Fruit fly (Drosophila melanogaster): ENCODE results near the gene CG4477.

CG4477 gene

DNA sequence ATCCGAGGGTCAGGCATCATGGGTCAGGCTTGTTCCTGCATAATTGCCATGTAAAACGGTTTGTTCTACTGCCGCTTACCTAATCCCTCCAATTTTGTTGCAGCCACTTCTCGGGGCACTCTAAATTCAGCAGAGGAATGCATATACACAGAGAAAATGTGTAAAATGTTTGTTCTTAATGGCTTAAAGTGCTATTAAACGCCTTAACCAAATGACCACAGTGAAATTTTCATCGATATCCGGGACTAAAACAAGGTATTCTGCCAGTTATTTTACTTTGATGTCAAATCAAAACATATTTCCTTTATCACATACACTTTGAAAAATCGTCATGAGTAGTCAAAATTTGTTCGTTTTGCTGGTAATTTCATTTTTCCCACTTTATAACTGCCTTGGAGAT, at the start of gene CG4477:
TSS of gene CG4477 (plus strand) at position 301 of the 400 bp plus-strand sequence.
- TF ChIP-seq Jra (GFP tag; optimal IDR thresholded peaks at IDR 0.05) (no peak), Hr78 (GFP tag; optimal IDR thresholded peaks at IDR 0.05) (no peak), Hnf4 (GFP tag; optimal IDR thresholded peaks at IDR 0.05) (no peak), pan (optimal IDR thresholded peaks at IDR 0.05) (no peak), lola (GFP tag; optimal IDR thresholded peaks at IDR 0.05) (no peak), CG32264 (GFP tag; optimal IDR thresholded peaks at IDR 0.05) (no peak), sage (GFP tag; optimal IDR thresholded peaks at IDR 0.05) (no peak), br (GFP tag; optimal IDR thresholded peaks at IDR 0.05) (no peak), dsf (GFP tag; optimal IDR thresholded peaks at IDR 0.05; ENCODE audit: borderline replicate concordance) (no peak), ey (GFP tag; optimal IDR thresholded peaks at IDR 0.05) (no peak), Dfd (GFP tag; optimal IDR thresholded peaks at IDR 0.05) (no peak), jim (GFP tag; optimal IDR thresholded peaks at IDR 0.05) (no peak)

DNA sequence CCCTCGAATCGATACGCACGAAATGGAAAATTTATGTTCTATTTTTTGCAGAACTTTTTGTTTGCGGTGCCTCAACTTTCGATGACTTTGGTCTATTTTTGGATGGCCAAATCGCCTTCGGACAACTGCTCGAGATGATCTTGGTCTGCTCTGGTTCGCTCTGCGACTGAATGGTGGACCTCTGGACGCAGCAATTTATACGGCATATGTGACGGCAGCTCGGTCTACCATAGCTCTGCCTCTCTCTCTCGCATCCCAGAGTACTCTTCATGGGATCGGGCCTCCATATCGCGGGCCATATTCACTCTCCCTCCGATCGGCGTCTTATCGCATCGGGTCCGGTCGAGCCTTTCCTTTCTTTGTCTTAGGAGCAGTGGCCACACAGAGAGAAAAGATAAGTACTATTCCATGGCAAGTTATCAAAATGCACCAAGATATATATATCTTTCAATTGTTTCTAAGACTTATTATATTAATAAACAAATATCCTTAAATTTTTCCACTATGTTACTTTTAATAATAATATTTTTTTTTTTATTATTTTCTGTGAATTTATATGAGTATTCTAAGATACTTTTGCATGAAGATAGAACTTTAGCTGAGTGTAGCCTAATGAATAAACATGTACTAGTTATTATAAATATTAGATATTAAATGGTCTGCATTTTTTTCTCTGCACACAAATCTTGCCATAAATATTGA, 41.2 kb upstream of the CG4477 start, which contains the start of gene Slc45-1:
TSS of gene Slc45-1 (minus strand) at position 150 of the 702 bp plus-strand sequence.
- TF ChIP-seq HLH106 (tag; optimal IDR thresholded peaks at IDR 0.05), result peak; percentile 2
- no peak for TF ChIP-seq pan (optimal IDR thresholded peaks at IDR 0.05)
- TF ChIP-seq dl (GFP tag; optimal IDR thresholded peaks at IDR 0.05; ENCODE audit: insufficient read depth in 1 of 2, partially characterized antibody in 2 of 2), result peak; percentile 43 to 54
- no peak for TF ChIP-seq Hr83 (GFP tag; optimal IDR thresholded peaks at IDR 0.05; ENCODE audit: poor library complexity, severe bottlenecking)
- peak; percentile 11 for TF ChIP-seq Sp1 (GFP tag; optimal IDR thresholded peaks at IDR 0.05)
- no peak for TF ChIP-seq Myc (optimal IDR thresholded peaks at IDR 0.05)
- TF ChIP-seq CG32264 (GFP tag; optimal IDR thresholded peaks at IDR 0.05), result no peak
- TF ChIP-seq foxo (GFP tag; optimal IDR thresholded peaks at IDR 0.05), result peak in 1 of 2 experiments; percentile 11
- TF ChIP-seq jim (GFP tag; optimal IDR thresholded peaks at IDR 0.05), result no peak
- TF ChIP-seq tai (GFP tag; optimal IDR thresholded peaks at IDR 0.05), result no peak
- no peak for TF ChIP-seq usp (GFP tag; optimal IDR thresholded peaks at IDR 0.05)
- TF ChIP-seq Mio (GFP tag; optimal IDR thresholded peaks at IDR 0.05), result no peak
- TF ChIP-seq lola (GFP tag; optimal IDR thresholded peaks at IDR 0.05), result no peak
- no peak for TF ChIP-seq N (GFP tag; optimal IDR thresholded peaks at IDR 0.05)

DNA sequence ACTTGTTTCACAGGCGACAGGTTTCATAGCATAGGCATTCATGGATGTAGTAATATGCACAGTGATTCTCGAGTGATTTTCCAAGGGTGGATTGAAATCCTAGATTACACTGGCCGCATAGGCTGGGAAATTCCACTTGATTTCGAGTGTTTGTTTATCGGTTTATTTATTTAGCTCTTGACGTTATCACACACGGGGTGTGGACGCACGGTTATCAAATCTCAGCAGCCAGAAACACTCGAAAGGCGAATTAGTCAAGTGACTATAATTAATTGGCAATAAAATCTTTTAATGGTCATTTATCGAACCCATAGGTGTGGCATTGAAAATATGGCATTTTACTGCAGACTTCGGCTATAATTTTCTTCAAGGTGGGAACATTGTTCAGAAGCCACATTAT, 40.4 kb upstream of the CG4477 start:
- no peak for TF ChIP-seq HLH106 (tag; optimal IDR thresholded peaks at IDR 0.05)
- TF ChIP-seq tai (GFP tag; optimal IDR thresholded peaks at IDR 0.05), result no peak
- no peak for TF ChIP-seq rgr (GFP tag; optimal IDR thresholded peaks at IDR 0.05)
- no peak for TF ChIP-seq usp (GFP tag; optimal IDR thresholded peaks at IDR 0.05)
- TF ChIP-seq N (GFP tag; optimal IDR thresholded peaks at IDR 0.05), result no peak
- no peak for TF ChIP-seq dl (GFP tag; optimal IDR thresholded peaks at IDR 0.05; ENCODE audit: insufficient read depth in 1 of 2, partially characterized antibody in 2 of 2)

DNA sequence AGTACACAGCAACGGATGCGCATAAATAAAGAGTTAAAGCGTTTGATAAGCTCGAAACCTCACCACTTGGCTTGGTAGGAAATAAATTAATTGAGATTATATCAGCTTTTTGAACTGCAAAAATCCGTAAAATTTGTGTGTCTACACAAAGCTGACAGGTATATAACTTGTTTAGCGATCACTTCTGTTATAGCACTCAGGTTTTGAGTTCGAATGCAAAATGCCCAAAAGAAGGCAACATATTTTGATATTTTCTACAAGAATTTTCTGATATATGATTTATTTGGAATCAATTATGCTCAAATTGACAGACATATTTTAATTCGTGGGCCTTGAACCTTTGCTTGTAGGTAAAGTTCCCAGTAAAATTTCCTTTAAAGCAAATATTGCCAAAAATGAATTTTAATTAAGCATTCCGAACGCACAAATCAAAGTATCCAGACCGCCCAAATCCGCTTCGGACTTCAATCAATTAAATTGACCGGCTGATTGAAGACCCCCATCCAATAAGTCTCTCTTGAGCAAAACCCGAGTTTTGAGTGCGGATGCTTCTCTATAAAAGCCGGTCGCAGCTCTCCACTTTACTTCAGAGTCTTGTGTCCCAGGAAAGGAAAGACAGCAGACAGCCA, 38.6 kb upstream of the CG4477 start, which contains the start of gene CG4476:
TSS of gene CG4476 (plus strand) at position 579 of the 629 bp plus-strand sequence.
- TF ChIP-seq tai (GFP tag; optimal IDR thresholded peaks at IDR 0.05) (no peak), N (GFP tag; optimal IDR thresholded peaks at IDR 0.05) (no peak), OdsH (GFP tag; optimal IDR thresholded peaks at IDR 0.05) (no peak), Mio (GFP tag; optimal IDR thresholded peaks at IDR 0.05) (no peak), br (GFP tag; optimal IDR thresholded peaks at IDR 0.05) (no peak), Abd-B (GFP tag; optimal IDR thresholded peaks at IDR 0.05) (no peak), dmrt93B (GFP tag; optimal IDR thresholded peaks at IDR 0.05) (no peak), Dif (GFP tag; optimal IDR thresholded peaks at IDR 0.05; ENCODE audit: partially characterized antibody) (peak; percentile 89), lola (GFP tag; optimal IDR thresholded peaks at IDR 0.05) (no peak), psq (GFP tag; optimal IDR thresholded peaks at IDR 0.05) (no peak), Hr78 (GFP tag; optimal IDR thresholded peaks at IDR 0.05) (no peak), h (GFP tag; optimal IDR thresholded peaks at IDR 0.05) (no peak), HLH106 (tag; optimal IDR thresholded peaks at IDR 0.05) (no peak), Vsx2 (GFP tag; optimal IDR thresholded peaks at IDR 0.05; ENCODE audit: partially characterized antibody) (peak; percentile 59), GATAd (GFP tag; optimal IDR thresholded peaks at IDR 0.05) (no peak), CG9705 (GFP tag; optimal IDR thresholded peaks at IDR 0.05) (no peak), usp (GFP tag; optimal IDR thresholded peaks at IDR 0.05) (no peak), Hnf4 (GFP tag; optimal IDR thresholded peaks at IDR 0.05) (no peak), fru (GFP tag; optimal IDR thresholded peaks at IDR 0.05) (no peak), dl (GFP tag; optimal IDR thresholded peaks at IDR 0.05; ENCODE audit: insufficient read depth in 1 of 2, partially characterized antibody in 2 of 2) (peak in 1 of 2 experiments; percentile 56), sage (GFP tag; optimal IDR thresholded peaks at IDR 0.05) (no peak), sv (GFP tag; optimal IDR thresholded peaks at IDR 0.05) (no peak), Rel (GFP tag; optimal IDR thresholded peaks at IDR 0.05) (no peak), Rel (tag; optimal IDR thresholded peaks at IDR 0.05) (no peak), jim (GFP tag; optimal IDR thresholded peaks at IDR 0.05) (no peak), CG32264 (GFP tag; optimal IDR thresholded peaks at IDR 0.05) (no peak), Dfd (GFP tag; optimal IDR thresholded peaks at IDR 0.05) (no peak), Hr83 (GFP tag; optimal IDR thresholded peaks at IDR 0.05; ENCODE audit: poor library complexity, severe bottlenecking) (no peak), Myc (optimal IDR thresholded peaks at IDR 0.05) (peak; percentile 11), CrebA (GFP tag; optimal IDR thresholded peaks at IDR 0.05; ENCODE audit: borderline replicate concordance) (no peak)

Data from whole organism, wandering third instar larva.